Fruit fly (Drosophila melanogaster) whole organism, embryonic: ENCODE data around the gene Sfp33A3.

ENCODE experiments used
- CG10147 ChIP-seq: fragments of 200-800 bp; sonication (Bioruptor generic); optimal IDR thresholded peaks from 2 replicates; lab custom pipeline; 2019; ENCODE audit warnings: missing biosample characterization, mild to moderate bottlenecking, missing genetic modification characterization, moderate library complexity
- CG10321 ChIP-seq: fragments of 200-800 bp; sonication (Bioruptor generic); IDR thresholded peaks from 2 replicates; pipeline ENCODE4 v1.3.6; 2022; ENCODE audit warnings: missing biosample characterization, missing genetic modification characterization
- CG10366 ChIP-seq: fragments of 200-800 bp; sonication (Bioruptor generic); IDR thresholded peaks from 2 replicates; pipeline ENCODE4 v1.3.6; 2022; ENCODE audit warnings: missing biosample characterization, missing genetic modification characterization
- CG11093 ChIP-seq: fragments of 200-800 bp; sonication (Bioruptor generic); IDR thresholded peaks from 3 replicates; pipeline ENCODE4 v1.3.6; 2022; ENCODE audit warnings: missing biosample characterization, missing genetic modification characterization
- CG11504 ChIP-seq: fragments of 200-800 bp; sonication (Bioruptor generic); optimal IDR thresholded peaks from 3 replicates; lab custom pipeline; 2019; ENCODE audit warnings: missing biosample characterization, mild to moderate bottlenecking, missing genetic modification characterization, moderate library complexity
- CG12659 ChIP-seq: fragments of 200-800 bp; sonication (Bioruptor generic); optimal IDR thresholded peaks from 3 replicates; lab custom pipeline; 2017; ENCODE audit warnings: mild to moderate bottlenecking, missing biosample characterization, missing genetic modification reagents, missing genetic modification characterization
- CG13894 ChIP-seq: fragments of 200-800 bp; sonication (Bioruptor generic); optimal IDR thresholded peaks from 3 replicates; lab custom pipeline; 2018; ENCODE audit warnings: missing biosample characterization, mild to moderate bottlenecking, missing genetic modification characterization, moderate library complexity
- CG14014 ChIP-seq: fragments of 200-800 bp; sonication (Bioruptor generic); IDR thresholded peaks from 2 replicates; pipeline ENCODE4 v1.3.6; 2022; ENCODE audit warnings: missing biosample characterization, missing genetic modification characterization
- CG15696 ChIP-seq: fragments of 200-800 bp; sonication (Bioruptor generic); optimal IDR thresholded peaks from 2 replicates; lab custom pipeline; 2019; ENCODE audit warnings: missing biosample characterization, mild to moderate bottlenecking, missing genetic modification characterization, moderate library complexity
- CG17186 ChIP-seq: fragments of 200-800 bp; sonication (Bioruptor generic); optimal IDR thresholded peaks from 3 replicates; lab custom pipeline; 2017; ENCODE audit warnings: missing biosample characterization, missing genetic modification reagents, missing genetic modification characterization
- CG1832 ChIP-seq: fragments of 200-800 bp; sonication (Bioruptor generic); optimal IDR thresholded peaks from 2 replicates; lab custom pipeline; 2017; ENCODE audit warnings: missing biosample characterization, mild to moderate bottlenecking, missing genetic modification characterization, inconsistent platforms
- CG2116 ChIP-seq: fragments of 200-800 bp; sonication (Bioruptor generic); optimal IDR thresholded peaks from 3 replicates; lab custom pipeline; 2018; ENCODE audit warnings: missing biosample characterization, mild to moderate bottlenecking, missing genetic modification characterization
- CG34224 ChIP-seq: fragments of 200-800 bp; sonication (Bioruptor generic); IDR thresholded peaks from 3 replicates; pipeline ENCODE4 v1.3.6; 2022; ENCODE audit warnings: missing biosample characterization, missing genetic modification characterization; ENCODE audit not compliant: partially characterized antibody
- CG3847 ChIP-seq: fragments of 200-800 bp; sonication (Bioruptor generic); IDR thresholded peaks from 2 replicates; pipeline ENCODE4 v1.3.6; 2022; ENCODE audit warnings: missing biosample characterization, missing genetic modification characterization
- CG4282 ChIP-seq: fragments of 200-800 bp; sonication (Bioruptor generic); optimal IDR thresholded peaks from 2 replicates; lab custom pipeline; 2016; ENCODE audit warnings: missing biosample characterization, missing genetic modification characterization
- CG4730 ChIP-seq: fragments of 200-800 bp; sonication (Bioruptor generic); IDR thresholded peaks from 2 replicates; pipeline ENCODE4 v1.3.6; 2022; ENCODE audit warnings: missing biosample characterization, missing genetic modification characterization
- CG5180 ChIP-seq: fragments of 200-800 bp; sonication (Bioruptor generic); optimal IDR thresholded peaks from 3 replicates; lab custom pipeline; 2017; ENCODE audit warnings: missing biosample characterization, missing genetic modification characterization, mild to moderate bottlenecking, moderate library complexity, missing genetic modification reagents
- CG6254 ChIP-seq: fragments of 200-800 bp; sonication (Bioruptor generic); optimal IDR thresholded peaks from 3 replicates; lab custom pipeline; 2017; ENCODE audit warnings: mild to moderate bottlenecking, missing biosample characterization, missing genetic modification reagents, missing genetic modification characterization
- CG6654 ChIP-seq: fragments of 200-800 bp; sonication (Bioruptor generic); optimal IDR thresholded peaks from 2 replicates; lab custom pipeline; 2017; ENCODE audit warnings: missing biosample characterization, mild to moderate bottlenecking, missing genetic modification characterization
- CG7271 ChIP-seq: fragments of 200-800 bp; sonication (Bioruptor generic); optimal IDR thresholded peaks from 2 replicates; lab custom pipeline; 2018; ENCODE audit warnings: missing biosample characterization, mild to moderate bottlenecking, missing genetic modification characterization, moderate library complexity
- CG7357 ChIP-seq: fragments of 200-800 bp; sonication (Bioruptor generic); IDR thresholded peaks from 3 replicates; pipeline ENCODE4 v1.3.6; 2022; ENCODE audit warnings: missing biosample characterization, missing genetic modification characterization
- CG8089 ChIP-seq: fragments of 200-800 bp; sonication (Bioruptor generic); optimal IDR thresholded peaks from 3 replicates; lab custom pipeline; 2016; ENCODE audit warnings: missing biosample characterization, missing genetic modification characterization
- CG8944 ChIP-seq: fragments of 200-800 bp; sonication (Bioruptor generic); optimal IDR thresholded peaks from 3 replicates; lab custom pipeline; 2016; ENCODE audit warnings: missing biosample characterization, missing genetic modification characterization
- CG9215 ChIP-seq: fragments of 200-800 bp; sonication (Bioruptor generic); IDR thresholded peaks from 2 replicates; pipeline ENCODE4 v1.3.6; 2022; ENCODE audit warnings: missing biosample characterization, missing genetic modification characterization
- Dll ChIP-seq: fragments of 200-800 bp; sonication (Bioruptor generic); IDR thresholded peaks from 4 replicates; pipeline ENCODE4 v1.3.6; 2022; ENCODE audit warnings: missing biosample characterization, missing genetic modification characterization; ENCODE audit not compliant: partially characterized antibody
- Dref ChIP-seq: fragments of 200-800 bp; sonication (Bioruptor generic); IDR thresholded peaks from 2 replicates; pipeline ENCODE4 v1.3.6; 2022; ENCODE audit warnings: missing biosample characterization, missing genetic modification characterization
- Fer2 ChIP-seq: fragments of 200-800 bp; sonication (Bioruptor generic); optimal IDR thresholded peaks from 2 replicates; lab custom pipeline; 2018; ENCODE audit warnings: missing biosample characterization, mild to moderate bottlenecking, missing genetic modification characterization, moderate library complexity
- HLH4C ChIP-seq: fragments of 200-800 bp; sonication (Bioruptor generic); IDR thresholded peaks from 3 replicates; pipeline ENCODE4 v1.3.6; 2022; ENCODE audit warnings: missing biosample characterization, missing genetic modification characterization; ENCODE audit not compliant: partially characterized antibody
- Jarid2 ChIP-seq: fragments of 200-800 bp; sonication (Bioruptor generic); optimal IDR thresholded peaks from 3 replicates; lab custom pipeline; 2017; ENCODE audit warnings: mild to moderate bottlenecking, missing biosample characterization, missing genetic modification reagents, missing genetic modification characterization
- Nf-YB ChIP-seq: fragments of 200-800 bp; sonication (Bioruptor generic); optimal IDR thresholded peaks from 3 replicates; lab custom pipeline; 2019; ENCODE audit warnings: missing biosample characterization, mild to moderate bottlenecking, missing genetic modification characterization, moderate library complexity
- Ptx1 ChIP-seq: fragments of 200-800 bp; sonication (Bioruptor generic); IDR thresholded peaks from 2 replicates; pipeline ENCODE4 v1.3.6; 2022; ENCODE audit warnings: missing biosample characterization, missing genetic modification characterization
- TFAM ChIP-seq: fragments of 200-800 bp; sonication (Bioruptor generic); optimal IDR thresholded peaks from 2 replicates; lab custom pipeline; 2017; ENCODE audit warnings: missing biosample characterization, missing genetic modification characterization, inconsistent platforms
- Xbp1 ChIP-seq: fragments of 200-800 bp; sonication (Bioruptor generic); optimal IDR thresholded peaks from 3 replicates; lab custom pipeline; 2016; ENCODE audit warnings: missing biosample characterization, mild to moderate bottlenecking, missing genetic modification characterization
- al ChIP-seq: fragments of 200-800 bp; sonication (Bioruptor generic); IDR thresholded peaks from 2 replicates; pipeline ENCODE4 v1.3.6; 2022; ENCODE audit warnings: missing biosample characterization, missing genetic modification characterization
- cato ChIP-seq: fragments of 200-800 bp; sonication (Bioruptor generic); optimal IDR thresholded peaks from 2 replicates; lab custom pipeline; 2016; ENCODE audit warnings: missing biosample characterization, missing genetic modification characterization, borderline replicate concordance
- dan ChIP-seq: fragments of 200-800 bp; sonication (Bioruptor generic); IDR thresholded peaks from 2 replicates; pipeline ENCODE4 v1.3.6; 2022; ENCODE audit warnings: missing biosample characterization, missing genetic modification characterization
- fd102C ChIP-seq: fragments of 200-800 bp; sonication (Bioruptor generic); optimal IDR thresholded peaks from 2 replicates; lab custom pipeline; 2018; ENCODE audit warnings: missing biosample characterization, mild to moderate bottlenecking, missing genetic modification characterization, moderate library complexity
- fd3F ChIP-seq: fragments of 200-800 bp; sonication (Bioruptor generic); optimal IDR thresholded peaks from 2 replicates; lab custom pipeline; 2018; ENCODE audit warnings: missing biosample characterization, mild to moderate bottlenecking, missing genetic modification characterization, moderate library complexity
- fd96Cb ChIP-seq: fragments of 200-800 bp; sonication (Bioruptor generic); optimal IDR thresholded peaks from 2 replicates; lab custom pipeline; 2018; ENCODE audit warnings: missing biosample characterization, mild to moderate bottlenecking, missing genetic modification characterization, moderate library complexity
- nerfin-1 ChIP-seq: fragments of 200-800 bp; sonication (Bioruptor generic); optimal IDR thresholded peaks from 3 replicates; lab custom pipeline; 2019; ENCODE audit warnings: missing biosample characterization, mild to moderate bottlenecking, missing genetic modification characterization, moderate library complexity
- odd ChIP-seq: fragments of 200-800 bp; sonication (Bioruptor generic); optimal IDR thresholded peaks from 2 replicates; lab custom pipeline; 2017; ENCODE audit warnings: missing biosample characterization, mild to moderate bottlenecking, missing genetic modification characterization
- pb ChIP-seq: fragments of 200-800 bp; sonication (Bioruptor generic); optimal IDR thresholded peaks from 3 replicates; lab custom pipeline; 2016; ENCODE audit warnings: missing biosample characterization, missing genetic modification characterization
- pfk ChIP-seq: fragments of 200-800 bp; sonication (Bioruptor generic); optimal IDR thresholded peaks from 2 replicates; lab custom pipeline; 2018; ENCODE audit warnings: missing biosample characterization, mild to moderate bottlenecking, missing genetic modification characterization, moderate library complexity
- psq ChIP-seq: fragments of 200-800 bp; sonication (Bioruptor generic); optimal IDR thresholded peaks from 2 replicates; lab custom pipeline; 2017; ENCODE audit warnings: missing biosample characterization, missing genetic modification characterization
- rib ChIP-seq: fragments of 200-800 bp; sonication (Bioruptor generic); IDR thresholded peaks from 2 replicates; pipeline ENCODE4 v1.3.6; 2022; ENCODE audit warnings: missing biosample characterization, missing genetic modification characterization
- ssp ChIP-seq: fragments of 200-800 bp; sonication (Bioruptor generic); IDR thresholded peaks from 2 replicates; pipeline ENCODE4 v1.3.6; 2022; ENCODE audit warnings: missing biosample characterization, missing genetic modification characterization
- toy ChIP-seq: fragments of 200-800 bp; sonication (Bioruptor generic); IDR thresholded peaks from 2 replicates; pipeline ENCODE4 v1.3.6; 2022; ENCODE audit warnings: missing biosample characterization, missing genetic modification characterization
- vnd ChIP-seq: fragments of 200-800 bp; sonication (Bioruptor generic); IDR thresholded peaks from 3 replicates; pipeline ENCODE4 v1.3.6; 2022; ENCODE audit warnings: missing biosample characterization, missing genetic modification characterization; ENCODE audit not compliant: partially characterized antibody
- wek ChIP-seq: fragments of 200-800 bp; sonication (Bioruptor generic); optimal IDR thresholded peaks from 3 replicates; lab custom pipeline; 2018; ENCODE audit warnings: missing biosample characterization, mild to moderate bottlenecking, missing genetic modification characterization, moderate library complexity

Gene Sfp33A3

dm6 chr2L:11816376-11816775 lies 23.3 kb upstream of the Sfp33A3 start (continued):
- TF ChIP-seq fd96Cb (tag; lab: Kevin White, UChicago) = peak; percentile 84
- TF ChIP-seq CG14014 (GFP tag; lab: Robert Waterston, UW) = peak; percentile 83
- TF ChIP-seq vnd (GFP tag; lab: Robert Waterston, UW) = no peak
- peak; percentile 100 for TF ChIP-seq CG7271 (tag; lab: Kevin White, UChicago)
- TF ChIP-seq al (GFP tag; lab: Robert Waterston, UW) = 0 out of 2 replicates have a peak, but pooled peaks have one; percentile 37
- TF ChIP-seq CG12659 (GFP tag; lab: Kevin White, UChicago) = peak; percentile 93
- peak; percentile 85 for TF ChIP-seq CG4730 (GFP tag; lab: Robert Waterston, UW)
- TF ChIP-seq CG2116 = peak; percentile 90
- TF ChIP-seq CG17186 (GFP tag; lab: Kevin White, UChicago) = peak; percentile 94
- TF ChIP-seq pfk = peak; percentile 83
- TF ChIP-seq CG7357 (GFP tag; lab: Robert Waterston, UW) = peak; percentile 63; the same call in 2 of the 3 replicates
- no peak; the same call in 1 of the 2 replicates for TF ChIP-seq dan (GFP tag; lab: Robert Waterston, UW)
- peak; percentile 98 for TF ChIP-seq CG8089
- TF ChIP-seq toy (GFP tag; lab: Robert Waterston, UW) = peak; percentile 84
- peak; percentile 74 for TF ChIP-seq psq (GFP tag; lab: Kevin White, UChicago)
- peak; percentile 73 for TF ChIP-seq CG10147 (GFP tag; lab: Kevin White, UChicago)
- TF ChIP-seq fd3F (GFP tag; lab: Kevin White, UChicago) = peak; percentile 74
- TF ChIP-seq ssp = peak; percentile 68
- peak; percentile 88 for TF ChIP-seq CG5180 (GFP tag; lab: Kevin White, UChicago)
- TF ChIP-seq Ptx1 (GFP tag; lab: Robert Waterston, UW) = peak; percentile 77
- TF ChIP-seq HLH4C = 0 out of 3 replicates have a peak, but pooled peaks have one; percentile 21
- peak; percentile 70; the same call in 2 of the 3 replicates for TF ChIP-seq CG11093 (GFP tag; lab: Robert Waterston, UW)
- peak; percentile 98 for TF ChIP-seq pb (GFP tag; lab: Kevin White, UChicago)
- peak; percentile 98 for TF ChIP-seq odd (GFP tag; lab: Kevin White, UChicago)
- TF ChIP-seq CG6254 (GFP tag; lab: Kevin White, UChicago) = peak; percentile 96
- TF ChIP-seq TFAM = peak; percentile 92
- TF ChIP-seq CG1832 (GFP tag; lab: Kevin White, UChicago) = peak; percentile 32
- TF ChIP-seq CG13894 (tag; lab: Kevin White, UChicago) = peak; percentile 70
- TF ChIP-seq CG34224 (GFP tag; lab: Robert Waterston, UW) = no peak
- peak; percentile 61 for TF ChIP-seq CG3847 (GFP tag; lab: Robert Waterston, UW)
- TF ChIP-seq CG15696 (tag; lab: Kevin White, UChicago) = peak; percentile 86
- peak; percentile 27; the same call in 1 of the 2 replicates for TF ChIP-seq Dref (GFP tag; lab: Robert Waterston, UW)
- peak; percentile 68 for TF ChIP-seq CG10321 (GFP tag; lab: Robert Waterston, UW)
- TF ChIP-seq cato = peak; percentile 94
- 0 out of 2 replicates have a peak, but pooled peaks have one; percentile 19 for TF ChIP-seq rib (GFP tag; lab: Robert Waterston, UW)
- peak; percentile 87 for TF ChIP-seq CG11504 (tag; lab: Kevin White, UChicago)
- peak; percentile 85 for TF ChIP-seq CG10366
- peak; percentile 94 for TF ChIP-seq CG8944 (GFP tag; lab: Kevin White, UChicago)
- TF ChIP-seq CG6654 (GFP tag; lab: Kevin White, UChicago) = peak; percentile 92
- TF ChIP-seq wek = peak; percentile 95
- peak; percentile 89 for TF ChIP-seq Jarid2
- TF ChIP-seq Fer2 = peak; percentile 77
- TF ChIP-seq Xbp1 = peak; percentile 95
- TF ChIP-seq Dll = no peak
- peak; percentile 90 for TF ChIP-seq nerfin-1
- TF ChIP-seq fd102C = peak; percentile 98
- TF ChIP-seq CG4282 = peak; percentile 82
- TF ChIP-seq Nf-YB (GFP tag; lab: Kevin White, UChicago) = peak; percentile 75
- peak; percentile 56 for TF ChIP-seq CG9215 (GFP tag; lab: Robert Waterston, UW)
